Fruit fly (Drosophila melanogaster) whole organism, prepupa: ENCODE results near the gene TP53INP.

Source experiments
- CG16779 ChIP-seq: fragments of 200-800 bp; sonication (Bioruptor generic); optimal IDR thresholded peaks from 3 replicates; lab custom pipeline; 2017; ENCODE audit warnings: missing biosample characterization, mild to moderate bottlenecking, missing genetic modification characterization
- CG6808 ChIP-seq: fragments of 200-800 bp; sonication (Bioruptor generic); optimal IDR thresholded peaks from 3 replicates; lab custom pipeline; 2017; ENCODE audit warnings: missing biosample characterization, missing genetic modification characterization, mild to moderate bottlenecking, moderate library complexity, missing genetic modification reagents
- CG6854 ChIP-seq: fragments of 200-800 bp; sonication (Bioruptor generic); optimal IDR thresholded peaks from 2 replicates; lab custom pipeline; 2017; ENCODE audit warnings: missing biosample characterization, mild to moderate bottlenecking, missing genetic modification characterization
- CG7368 ChIP-seq: fragments of 200-800 bp; sonication (Bioruptor generic); optimal IDR thresholded peaks from 3 replicates; lab custom pipeline; 2016; ENCODE audit warnings: missing biosample characterization, missing genetic modification characterization
- Eip93F ChIP-seq: fragments of 200-800 bp; sonication (Bioruptor generic); optimal IDR thresholded peaks from 2 replicates; lab custom pipeline; 2016; ENCODE audit warnings: missing biosample characterization, mild to moderate bottlenecking, missing genetic modification characterization
- Gug ChIP-seq: fragments of 200-800 bp; sonication (Bioruptor generic); IDR thresholded peaks from 2 replicates; pipeline ENCODE4 v1.3.6; 2022; ENCODE audit warnings: missing biosample characterization, missing genetic modification characterization
- Hr38 ChIP-seq: sonication (Bioruptor generic); optimal IDR thresholded peaks from 2 replicates; lab custom pipeline; 2016; ENCODE audit warnings: missing biosample characterization, missing genetic modification characterization
- Hr39 ChIP-seq: fragments of 200-800 bp; sonication (Bioruptor generic); optimal IDR thresholded peaks from 2 replicates; lab custom pipeline; 2016; ENCODE audit warnings: missing biosample characterization, missing genetic modification characterization
- OdsH ChIP-seq: fragments of 200-800 bp; sonication (Bioruptor generic); optimal IDR thresholded peaks from 3 replicates; lab custom pipeline; 2016; ENCODE audit warnings: missing biosample characterization, missing genetic modification characterization
- Sox102F ChIP-seq: fragments of 200-800 bp; sonication (Bioruptor generic); optimal IDR thresholded peaks from 2 replicates; lab custom pipeline; 2016; ENCODE audit warnings: missing biosample characterization, mild to moderate bottlenecking, missing genetic modification characterization
- acj6 ChIP-seq: fragments of 200-800 bp; sonication (Bioruptor generic); optimal IDR thresholded peaks from 3 replicates; lab custom pipeline; 2016; ENCODE audit warnings: missing biosample characterization, missing genetic modification characterization
- dac ChIP-seq: fragments of 200-800 bp; sonication (Bioruptor generic); optimal IDR thresholded peaks from 2 replicates; lab custom pipeline; 2017; ENCODE audit warnings: missing biosample characterization, mild to moderate bottlenecking, missing genetic modification characterization
- esn ChIP-seq: fragments of 200-800 bp; sonication (Bioruptor generic); optimal IDR thresholded peaks from 2 replicates; lab custom pipeline; 2016; ENCODE audit warnings: missing biosample characterization, mild to moderate bottlenecking, missing genetic modification characterization, moderate library complexity
- vri ChIP-seq: fragments of 200-800 bp; sonication (Bioruptor generic); optimal IDR thresholded peaks from 3 replicates; lab custom pipeline; 2016; ENCODE audit warnings: missing biosample characterization, mild to moderate bottlenecking, missing genetic modification characterization

DNA sequence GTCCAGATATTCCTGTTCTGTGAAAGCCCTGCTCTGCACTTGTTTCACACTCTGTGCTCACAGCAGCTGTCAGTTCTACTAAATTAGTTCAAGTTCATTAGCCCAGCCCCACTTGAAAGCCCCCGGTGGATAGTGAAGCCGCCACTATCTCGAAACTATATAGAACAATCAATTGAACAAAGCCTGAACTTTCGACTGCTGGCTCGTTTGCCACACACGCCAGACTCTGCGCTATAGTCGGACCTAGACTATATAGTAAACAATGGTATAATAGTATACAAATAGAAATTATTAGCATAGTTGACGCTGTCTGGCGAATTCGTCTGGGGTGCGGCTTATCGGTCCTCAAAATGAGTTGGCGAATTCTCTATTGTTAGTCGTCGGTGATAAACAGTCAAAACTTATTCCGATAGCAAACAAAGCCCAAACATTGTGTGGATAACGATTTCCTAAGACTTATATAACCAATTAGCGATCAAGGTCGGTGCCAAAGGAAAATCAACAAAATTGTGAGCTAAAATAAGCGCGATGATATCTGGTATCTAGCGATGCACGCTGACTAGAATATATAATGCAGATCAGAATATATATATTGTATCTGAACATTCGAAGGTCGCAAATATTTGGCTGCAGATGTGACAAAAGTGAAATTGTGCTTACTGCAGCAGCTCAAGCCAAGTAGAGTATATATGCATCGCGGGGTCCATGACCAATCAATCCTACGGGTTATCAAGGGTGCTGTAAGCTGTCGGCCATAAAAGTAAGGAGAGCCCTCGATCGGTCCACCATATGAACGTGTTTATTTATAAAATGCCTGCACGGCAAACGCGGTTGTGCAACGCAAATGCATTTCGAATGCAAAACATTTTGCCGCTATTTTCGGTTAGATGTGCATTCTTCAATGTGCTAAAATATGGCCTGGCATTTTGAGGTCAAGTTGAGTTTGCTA lies 8.9 kb downstream of the TP53INP start:
- no peak for TF ChIP-seq Gug (GFP tag; lab: Robert Waterston, UW)
- no peak for TF ChIP-seq CG7368 (GFP tag; lab: Kevin White, UChicago)
- TF ChIP-seq vri (GFP tag; lab: Kevin White, UChicago) = no peak
- TF ChIP-seq Hr39 (GFP tag; lab: Kevin White, UChicago) = no peak
- TF ChIP-seq CG16779 (tag; lab: Kevin White, UChicago) = no peak
- TF ChIP-seq CG6854 = no peak
- TF ChIP-seq acj6 (GFP tag; lab: Kevin White, UChicago) = no peak
- no peak for TF ChIP-seq Sox102F (GFP tag; lab: Kevin White, UChicago)
- no peak for TF ChIP-seq esn (GFP tag; lab: Kevin White, UChicago)
- TF ChIP-seq CG6808 (GFP tag; lab: Kevin White, UChicago) = no peak
- TF ChIP-seq OdsH (GFP tag; lab: Kevin White, UChicago) = no peak
- TF ChIP-seq Eip93F = no peak
- TF ChIP-seq Hr38 (GFP tag; lab: Kevin White, UChicago) = no peak
- TF ChIP-seq dac (GFP tag; lab: Kevin White, UChicago) = no peak
